Worm (Caenorhabditis elegans): ENCODE measurements around the gene nhr-264.
A peak's percentile ranks its signal among the peaks of the same experiment; 100 is the strongest.

ce11 chrIV:9263812-9264320, 29.9 kb downstream of the nhr-264 start, which contains the start of gene flh-1:
- TF ChIP-seq tbx-2 (tag; optimal IDR thresholded peaks at IDR 0.05) (peak; percentile 58), ceh-19 (GFP tag; optimal IDR thresholded peaks at IDR 0.05) (no peak), ama-1 (optimal IDR thresholded peaks at IDR 0.05) (no peak), rnt-1 (tag; optimal IDR thresholded peaks at IDR 0.05) (no peak), nhr-232 (tag; optimal IDR thresholded peaks at IDR 0.05) (no peak), che-1 (tag; optimal IDR thresholded peaks at IDR 0.05) (no peak), pha-4 (tag; optimal IDR thresholded peaks at IDR 0.05) (no peak), pag-3 (tag; optimal IDR thresholded peaks at IDR 0.05; ENCODE audit: borderline replicate concordance) (no peak), fkh-10 (GFP tag; optimal IDR thresholded peaks at IDR 0.05) (no peak), hlh-6 (tag; optimal IDR thresholded peaks at IDR 0.05) (peak; percentile 21), dve-1 (tag; optimal IDR thresholded peaks at IDR 0.05) (no peak), gmeb-2 (tag; optimal IDR thresholded peaks at IDR 0.05) (no peak)
